Fruit fly (Drosophila melanogaster): ENCODE results near the gene Fife.

Fife gene

dm6 chr3L:2727023-2727422 is 15.5 kb upstream of the Fife start (continued):
- TF ChIP-seq Blimp-1 (GFP tag; optimal IDR thresholded peaks at IDR 0.05) (no peak), CG8319 (GFP tag; optimal IDR thresholded peaks at IDR 0.05) (no peak), CG9139 (GFP tag; optimal IDR thresholded peaks at IDR 0.05) (no peak), Sox102F (GFP tag; optimal IDR thresholded peaks at IDR 0.05) (no peak), CG8632 (GFP tag; optimal IDR thresholded peaks at IDR 0.05) (no peak), Ets96B (tag; optimal IDR thresholded peaks at IDR 0.05) (no peak), achi (GFP tag; optimal IDR thresholded peaks at IDR 0.05) (no peak), Smox (GFP tag; optimal IDR thresholded peaks at IDR 0.05) (no peak), ss (GFP tag; optimal IDR thresholded peaks at IDR 0.05) (no peak), net (GFP tag; optimal IDR thresholded peaks at IDR 0.05) (peak; percentile 15), lz (GFP tag; optimal IDR thresholded peaks at IDR 0.05) (no peak), Met (GFP tag; optimal IDR thresholded peaks at IDR 0.05) (no peak), CG11762 (GFP tag; optimal IDR thresholded peaks at IDR 0.05; ENCODE audit: insufficient read depth) (no peak), eg (GFP tag; IDR thresholded peaks at IDR 0.05) (peak; percentile 77), fkh (GFP tag; optimal IDR thresholded peaks at IDR 0.05) (no peak), CG16779 (tag; optimal IDR thresholded peaks at IDR 0.05) (no peak), svp (GFP tag) (no peak), OdsH (GFP tag; optimal IDR thresholded peaks at IDR 0.05) (no peak), CG4318 (GFP tag; optimal IDR thresholded peaks at IDR 0.05) (no peak), CG7368 (GFP tag; optimal IDR thresholded peaks at IDR 0.05) (no peak), CG10631 (GFP tag; optimal IDR thresholded peaks at IDR 0.05) (no peak), Lpt (GFP tag; optimal IDR thresholded peaks at IDR 0.05) (no peak), CG6276 (GFP tag; optimal IDR thresholded peaks at IDR 0.05) (no peak), acj6 (GFP tag; optimal IDR thresholded peaks at IDR 0.05) (no peak), CG1621 (tag; optimal IDR thresholded peaks at IDR 0.05) (no peak), spab (GFP tag; optimal IDR thresholded peaks at IDR 0.05) (no peak), CG6808 (GFP tag; optimal IDR thresholded peaks at IDR 0.05) (no peak), topi (GFP tag; optimal IDR thresholded peaks at IDR 0.05) (no peak)

- TF ChIP-seq Sox102F (GFP tag; optimal IDR thresholded peaks at IDR 0.05) (no peak), fkh (GFP tag; optimal IDR thresholded peaks at IDR 0.05) (no peak), salr (GFP tag; optimal IDR thresholded peaks at IDR 0.05) (no peak), CG31627 (GFP tag; optimal IDR thresholded peaks at IDR 0.05) (no peak), vri (GFP tag; optimal IDR thresholded peaks at IDR 0.05) (no peak), esn (GFP tag; optimal IDR thresholded peaks at IDR 0.05) (no peak), Hr39 (GFP tag; optimal IDR thresholded peaks at IDR 0.05) (no peak), acj6 (GFP tag; optimal IDR thresholded peaks at IDR 0.05) (no peak), CG11902 (GFP tag; optimal IDR thresholded peaks at IDR 0.05) (no peak), CG3032 (tag; optimal IDR thresholded peaks at IDR 0.05) (no peak), fd85E (GFP tag; optimal IDR thresholded peaks at IDR 0.05) (no peak), CG8119 (GFP tag; IDR thresholded peaks at IDR 0.05) (no peak), achi (GFP tag; optimal IDR thresholded peaks at IDR 0.05) (no peak)
Observed at dm6 chr3L:2712598-2713216, 1.2 kb upstream of the Fife start.

- no peak for TF ChIP-seq Smox (GFP tag; optimal IDR thresholded peaks at IDR 0.05)
Observed at dm6 chr3L:2702474-2702873, 9.0 kb downstream of the Fife start.

- TF ChIP-seq Hr39 (GFP tag; optimal IDR thresholded peaks at IDR 0.05), result no peak
- TF ChIP-seq acj6 (GFP tag; optimal IDR thresholded peaks at IDR 0.05), result no peak
- TF ChIP-seq ss (GFP tag; optimal IDR thresholded peaks at IDR 0.05), result no peak
- TF ChIP-seq CG4318 (GFP tag; optimal IDR thresholded peaks at IDR 0.05), result no peak
- no peak for TF ChIP-seq CG10669 (GFP tag; optimal IDR thresholded peaks at IDR 0.05)
- no peak for TF ChIP-seq CG10631 (GFP tag; optimal IDR thresholded peaks at IDR 0.05)
- no peak for TF ChIP-seq CG15336 (GFP tag; IDR thresholded peaks at IDR 0.05)
- TF ChIP-seq Smox (GFP tag; optimal IDR thresholded peaks at IDR 0.05), result no peak
- TF ChIP-seq fkh (GFP tag; optimal IDR thresholded peaks at IDR 0.05), result no peak
- TF ChIP-seq dac (GFP tag; optimal IDR thresholded peaks at IDR 0.05), result no peak
- no peak for TF ChIP-seq esn (GFP tag; optimal IDR thresholded peaks at IDR 0.05)
- no peak for TF ChIP-seq OdsH (GFP tag; optimal IDR thresholded peaks at IDR 0.05)
- no peak for TF ChIP-seq CG7368 (GFP tag; optimal IDR thresholded peaks at IDR 0.05)
- TF ChIP-seq fd59A (GFP tag; optimal IDR thresholded peaks at IDR 0.05), result no peak
- TF ChIP-seq Ets21C (GFP tag; optimal IDR thresholded peaks at IDR 0.05), result no peak
Observed at dm6 chr3L:2661322-2661721, 50.2 kb downstream of the Fife start, which contains the start of gene CG33234. Gene CG33234 (plus strand): TSS chr3L:2661622.

Data from whole organism, prepupa.